Fruit fly (Drosophila melanogaster): ENCODE data around the gene Trm7-34.

Trm7-34 gene

DNA sequence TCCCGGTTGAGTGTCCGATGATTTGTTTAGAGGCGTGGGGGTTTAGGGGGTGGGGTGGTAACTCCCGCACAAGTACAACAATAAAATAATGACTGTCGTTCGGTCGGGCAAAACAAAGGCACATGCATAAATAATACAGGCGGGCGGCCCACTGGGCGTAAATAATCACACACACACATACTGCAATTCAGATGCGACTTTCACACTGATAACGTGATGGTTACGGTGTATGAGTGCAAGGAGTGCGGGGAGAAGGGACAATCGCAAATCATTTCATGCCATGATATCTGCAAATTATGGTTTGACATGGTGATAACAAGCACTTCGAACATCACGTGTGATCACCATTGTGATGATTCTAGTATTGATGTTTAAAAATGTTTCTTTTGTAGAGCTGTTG, 16.4 kb upstream of the Trm7-34 start (continued):
- TF ChIP-seq Met (GFP tag; optimal IDR thresholded peaks at IDR 0.05): no peak
- no peak for TF ChIP-seq CG4318 (GFP tag; optimal IDR thresholded peaks at IDR 0.05)
- TF ChIP-seq CG8319 (GFP tag; optimal IDR thresholded peaks at IDR 0.05): no peak
- no peak for TF ChIP-seq fd85E (GFP tag; optimal IDR thresholded peaks at IDR 0.05)
- no peak for TF ChIP-seq fd59A (GFP tag; optimal IDR thresholded peaks at IDR 0.05)
- TF ChIP-seq lz (GFP tag; optimal IDR thresholded peaks at IDR 0.05): no peak
- TF ChIP-seq CG8632 (GFP tag; optimal IDR thresholded peaks at IDR 0.05): no peak
- TF ChIP-seq salr (GFP tag; optimal IDR thresholded peaks at IDR 0.05): no peak
- no peak for TF ChIP-seq eg (GFP tag; IDR thresholded peaks at IDR 0.05)
- TF ChIP-seq Ets21C (GFP tag; optimal IDR thresholded peaks at IDR 0.05): no peak
- TF ChIP-seq Gug (GFP tag; IDR thresholded peaks at IDR 0.05): no peak
- 0 out of 3 replicates have a peak, but pooled peaks have one; percentile 23 for TF ChIP-seq CG6163 (GFP tag; IDR thresholded peaks at IDR 0.05)
- TF ChIP-seq CG6792 (GFP tag; optimal IDR thresholded peaks at IDR 0.05): no peak
- TF ChIP-seq Hr38 (GFP tag; optimal IDR thresholded peaks at IDR 0.05): no peak
- no peak for TF ChIP-seq CG8119 (GFP tag; IDR thresholded peaks at IDR 0.05)
- TF ChIP-seq esn (GFP tag; optimal IDR thresholded peaks at IDR 0.05): no peak
- TF ChIP-seq Sox14 (GFP tag; optimal IDR thresholded peaks at IDR 0.05): peak; percentile 67
- no peak for TF ChIP-seq Smox (GFP tag; optimal IDR thresholded peaks at IDR 0.05)
- TF ChIP-seq CG3032 (tag; optimal IDR thresholded peaks at IDR 0.05): no peak
- TF ChIP-seq Eip93F (GFP tag; optimal IDR thresholded peaks at IDR 0.05): peak; percentile 37
- TF ChIP-seq fkh (GFP tag; optimal IDR thresholded peaks at IDR 0.05): peak; percentile 20

DNA sequence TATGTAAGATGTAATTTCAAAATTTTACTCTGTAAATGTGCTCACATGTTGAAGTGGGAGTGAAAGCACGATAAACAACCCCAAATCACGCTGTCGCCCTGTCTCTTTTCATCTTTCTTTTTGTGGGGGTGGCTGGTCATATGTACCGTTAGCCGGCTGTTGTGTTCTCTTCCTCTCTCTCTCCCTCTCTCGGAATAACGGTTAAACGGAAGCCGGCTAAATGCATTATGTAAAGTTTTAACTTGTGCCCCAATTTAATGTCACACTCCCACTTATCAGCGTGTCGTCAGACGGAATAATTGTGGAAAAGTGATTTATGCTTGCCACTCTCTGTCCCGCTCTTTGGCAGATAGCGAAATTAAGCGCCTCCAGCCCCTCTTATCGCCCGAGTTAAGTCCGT, 7.7 kb upstream of the Trm7-34 start:
- TF ChIP-seq CG3032 (tag; optimal IDR thresholded peaks at IDR 0.05) (no peak), Smox (GFP tag; optimal IDR thresholded peaks at IDR 0.05) (no peak), CG32006 (GFP tag; optimal IDR thresholded peaks at IDR 0.05) (no peak), vri (GFP tag; optimal IDR thresholded peaks at IDR 0.05) (peak; percentile 65), CG4318 (GFP tag; optimal IDR thresholded peaks at IDR 0.05) (no peak)

DNA sequence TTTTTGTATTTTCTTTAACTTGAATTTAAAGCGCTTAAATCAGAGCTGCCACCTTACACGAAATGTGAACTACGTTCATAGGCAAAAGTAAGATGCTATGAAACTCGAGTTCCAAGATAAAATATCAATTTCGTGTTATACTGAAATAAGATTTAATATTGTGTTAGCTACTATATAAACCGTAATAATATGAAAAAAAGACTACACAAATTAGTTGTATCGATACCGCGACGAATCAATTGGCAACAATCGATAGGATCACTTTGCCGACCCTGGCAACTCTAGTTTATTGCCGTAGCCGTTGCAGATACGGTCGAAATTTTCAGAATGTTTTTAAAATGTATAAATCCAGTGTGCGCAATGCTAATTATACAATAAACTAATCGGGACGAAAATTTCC, 6.8 kb upstream of the Trm7-34 start, which contains the start of gene SNF4Agamma:
Gene SNF4Agamma (plus strand): TSS at position 282 of the 400 bp plus-strand sequence.
- TF ChIP-seq Sox14 (GFP tag; optimal IDR thresholded peaks at IDR 0.05) (no peak), CG10631 (GFP tag; optimal IDR thresholded peaks at IDR 0.05) (peak; percentile 25), lz (GFP tag; optimal IDR thresholded peaks at IDR 0.05) (peak; percentile 51), acj6 (GFP tag; optimal IDR thresholded peaks at IDR 0.05) (peak; percentile 2), CG31627 (GFP tag; optimal IDR thresholded peaks at IDR 0.05) (peak; percentile 16), pdm3 (GFP tag; optimal IDR thresholded peaks at IDR 0.05) (no peak), eg (GFP tag; IDR thresholded peaks at IDR 0.05) (no peak), CG1621 (tag; optimal IDR thresholded peaks at IDR 0.05) (peak; percentile 77), CG15336 (GFP tag; IDR thresholded peaks at IDR 0.05) (no peak), dac (GFP tag; optimal IDR thresholded peaks at IDR 0.05) (no peak), esn (GFP tag; optimal IDR thresholded peaks at IDR 0.05) (peak; percentile 55), Hr39 (GFP tag; optimal IDR thresholded peaks at IDR 0.05) (peak; percentile 9), Gug (GFP tag; IDR thresholded peaks at IDR 0.05) (no peak), Ets96B (tag; optimal IDR thresholded peaks at IDR 0.05) (no peak), CG32006 (GFP tag; optimal IDR thresholded peaks at IDR 0.05) (no peak), CG3032 (tag; optimal IDR thresholded peaks at IDR 0.05) (peak; percentile 6), Eip78C (GFP tag) (peak; percentile 73)

DNA sequence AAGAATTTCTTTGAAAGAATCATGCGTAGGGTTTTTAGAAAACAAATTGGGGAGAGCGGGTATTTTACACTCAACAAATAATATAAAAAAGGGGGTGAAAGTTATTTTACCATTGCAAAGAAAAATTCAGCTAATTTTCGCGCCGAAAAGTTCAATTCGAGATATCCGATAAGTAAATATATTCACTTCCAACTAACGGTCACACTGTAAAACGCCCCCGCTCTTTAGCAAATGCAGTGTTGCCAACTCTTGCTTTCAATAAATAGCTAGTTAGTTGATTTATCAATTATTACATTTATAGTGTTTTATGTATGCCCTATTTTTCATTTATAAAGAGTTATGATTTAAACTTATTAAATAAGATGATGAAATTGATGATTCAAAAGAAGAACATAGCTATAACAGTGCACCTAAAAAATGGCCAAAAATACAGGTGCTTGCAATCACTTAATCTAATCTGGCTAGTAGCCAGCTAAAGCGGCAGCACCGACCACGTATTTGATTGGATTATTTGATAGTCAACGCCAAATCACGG, 4.6 kb upstream of the Trm7-34 start, which contains the start of gene meigo:
Gene meigo (plus strand): TSS at position 51 of the 535 bp plus-strand sequence.
- TF ChIP-seq topi (GFP tag; optimal IDR thresholded peaks at IDR 0.05): no peak
- no peak for TF ChIP-seq dac (GFP tag; optimal IDR thresholded peaks at IDR 0.05)
- peak; percentile 25 for TF ChIP-seq Sox15 (GFP tag; optimal IDR thresholded peaks at IDR 0.05)
- no peak for TF ChIP-seq net (GFP tag; optimal IDR thresholded peaks at IDR 0.05)
- no peak for TF ChIP-seq CG6163 (GFP tag; IDR thresholded peaks at IDR 0.05)
- TF ChIP-seq dsx (GFP tag; optimal IDR thresholded peaks at IDR 0.05; ENCODE audit: poor library complexity, severe bottlenecking): no peak
- no peak for TF ChIP-seq CG4318 (GFP tag; optimal IDR thresholded peaks at IDR 0.05)
- TF ChIP-seq spab (GFP tag; optimal IDR thresholded peaks at IDR 0.05): no peak
- TF ChIP-seq CG15336 (GFP tag; IDR thresholded peaks at IDR 0.05): no peak
- no peak for TF ChIP-seq CG7368 (GFP tag; optimal IDR thresholded peaks at IDR 0.05)
- no peak for TF ChIP-seq CG6808 (GFP tag; optimal IDR thresholded peaks at IDR 0.05)
- TF ChIP-seq CG8632 (GFP tag; optimal IDR thresholded peaks at IDR 0.05): no peak
- TF ChIP-seq Sox102F (GFP tag; optimal IDR thresholded peaks at IDR 0.05): no peak
- no peak for TF ChIP-seq Eip93F (GFP tag; optimal IDR thresholded peaks at IDR 0.05)
- TF ChIP-seq fd85E (GFP tag; optimal IDR thresholded peaks at IDR 0.05): no peak
- no peak for TF ChIP-seq CG11762 (GFP tag; optimal IDR thresholded peaks at IDR 0.05; ENCODE audit: insufficient read depth)
- peak; percentile 47 for TF ChIP-seq CG6792 (GFP tag; optimal IDR thresholded peaks at IDR 0.05)
- peak; percentile 50; the same call in 1 of the 3 replicates for TF ChIP-seq eg (GFP tag; IDR thresholded peaks at IDR 0.05)
- no peak for TF ChIP-seq CG16779 (tag; optimal IDR thresholded peaks at IDR 0.05)
- TF ChIP-seq salr (GFP tag; optimal IDR thresholded peaks at IDR 0.05): no peak
- no peak for TF ChIP-seq Hr4 (GFP tag; optimal IDR thresholded peaks at IDR 0.05)
- TF ChIP-seq Gug (GFP tag; IDR thresholded peaks at IDR 0.05): no peak
- TF ChIP-seq OdsH (GFP tag; optimal IDR thresholded peaks at IDR 0.05): no peak

Data from whole organism, prepupa.